ENCODE assay signal across 1 fruit fly cellular context in the genomic region with DNA sequence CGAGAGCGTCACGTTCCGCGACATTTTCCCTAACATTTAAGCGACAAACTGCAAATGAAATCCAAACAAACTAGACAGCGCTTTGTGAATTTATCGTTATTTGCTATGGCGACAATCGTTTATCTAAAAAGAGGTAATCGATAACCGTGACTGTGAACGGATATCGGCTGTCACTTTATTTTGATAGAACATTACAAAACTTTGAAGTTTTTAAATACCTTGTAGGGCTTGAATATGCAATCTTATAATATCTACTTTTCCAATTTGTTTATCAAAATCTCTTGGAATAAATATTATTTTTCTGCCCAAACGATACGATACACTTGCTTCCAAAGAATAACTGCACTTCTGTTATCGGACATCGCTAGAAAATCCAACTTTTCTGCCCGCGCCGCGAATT.
TF ChIP-seq lines count a peak whose summit lies in the region.

A gene (minus strand): TSS at position 200 of the 400 bp plus-strand sequence.
A gene (plus strand): TSS at position 339 of the 400 bp plus-strand sequence.

TF ChIP-seq in whole organism, embryonic, 481 proteins besides CTCF, POLR2A, EP300 and RAD21 (continued from another document and continues in another):
- TF ChIP-seq CG14441 (GFP tag; IDR thresholded peaks at IDR 0.05; lab: Robert Waterston, UW) (no peak), CG11696 (GFP tag; IDR thresholded peaks at IDR 0.05; lab: Robert Waterston, UW) (no peak), nerfin-2 (GFP tag; IDR thresholded peaks at IDR 0.05; lab: Robert Waterston, UW; ENCODE audit: partially characterized antibody) (peak; percentile 96), dm (GFP tag; optimal IDR thresholded peaks at IDR 0.05; lab: Kevin White, UChicago) (peak; percentile 31), Dip2 (GFP tag; IDR thresholded peaks at IDR 0.05; lab: Robert Waterston, UW) (no peak), CG10959 (GFP tag; IDR thresholded peaks at IDR 0.05; lab: Robert Waterston, UW) (no peak), slp2 (GFP tag; optimal IDR thresholded peaks at IDR 0.05; lab: Kevin White, UChicago) (no peak), MTF-1 (GFP tag; optimal IDR thresholded peaks at IDR 0.05; lab: Kevin White, UChicago; ENCODE audit: borderline replicate concordance) (no peak), Poxn (GFP tag; IDR thresholded peaks at IDR 0.05; lab: Robert Waterston, UW) (no peak), crol (GFP tag; IDR thresholded peaks at IDR 0.05; lab: Robert Waterston, UW) (no peak), CG12391 (tag; optimal IDR thresholded peaks at IDR 0.05; lab: Kevin White, UChicago) (peak; percentile 36), CG1832 (GFP tag; optimal IDR thresholded peaks at IDR 0.05; lab: Kevin White, UChicago) (no peak), ken (GFP tag; IDR thresholded peaks at IDR 0.05; lab: Robert Waterston, UW) (no peak), Fer2 (tag; optimal IDR thresholded peaks at IDR 0.05; lab: Kevin White, UChicago) (no peak), Nf-YA (GFP tag; IDR thresholded peaks at IDR 0.05; lab: Robert Waterston, UW) (no peak), CG3838 (GFP tag; optimal IDR thresholded peaks at IDR 0.05; lab: Kevin White, UChicago) (no peak), dmrt11E (tag; optimal IDR thresholded peaks at IDR 0.05; lab: Kevin White, UChicago) (no peak), CG6689 (GFP tag; IDR thresholded peaks at IDR 0.05; lab: Robert Waterston, UW) (no peak), CG12155 (GFP tag; optimal IDR thresholded peaks at IDR 0.05; lab: Kevin White, UChicago) (peak; percentile 32), CG34422 (GFP tag; IDR thresholded peaks at IDR 0.05; lab: Robert Waterston, UW) (no peak), schlank (tag; optimal IDR thresholded peaks at IDR 0.05; lab: Kevin White, UChicago) (no peak), Bgb (GFP tag; IDR thresholded peaks at IDR 0.05; lab: Robert Waterston, UW; ENCODE audit: partially characterized antibody) (peak; percentile 79), ems (GFP tag; optimal IDR thresholded peaks at IDR 0.05; lab: Kevin White, UChicago) (no peak), vnd (GFP tag; IDR thresholded peaks at IDR 0.05; lab: Robert Waterston, UW; ENCODE audit: partially characterized antibody) (peak; percentile 84), CG7928 (GFP tag; optimal IDR thresholded peaks at IDR 0.05; lab: Kevin White, UChicago) (no peak), nom (GFP tag; optimal IDR thresholded peaks at IDR 0.05; lab: Kevin White, UChicago) (no peak), MESR4 (GFP tag; optimal IDR thresholded peaks at IDR 0.05; lab: Kevin White, UChicago) (peak; percentile 8), ro (GFP tag; IDR thresholded peaks at IDR 0.05; lab: Robert Waterston, UW) (no peak), Stat92E (GFP tag; optimal IDR thresholded peaks at IDR 0.05; lab: Kevin White, UChicago) (peak in 1 of 3 experiments; percentile 24), CG11398 (GFP tag; optimal IDR thresholded peaks at IDR 0.05; lab: Kevin White, UChicago) (no peak), CG6175 (GFP tag; IDR thresholded peaks at IDR 0.05; lab: Robert Waterston, UW) (no peak), lbe (GFP tag; optimal IDR thresholded peaks at IDR 0.05; lab: Kevin White, UChicago) (peak; percentile 19), CG9817 (tag; optimal IDR thresholded peaks at IDR 0.05; lab: Kevin White, UChicago) (no peak), ato (GFP tag; IDR thresholded peaks at IDR 0.05; lab: Robert Waterston, UW; ENCODE audit: partially characterized antibody) (peak; percentile 88), CG13123 (GFP tag; optimal IDR thresholded peaks at IDR 0.05; lab: Kevin White, UChicago) (no peak), CG10274 (GFP tag; optimal IDR thresholded peaks at IDR 0.05; lab: Kevin White, UChicago) (no peak), bsh (GFP tag; optimal IDR thresholded peaks at IDR 0.05; lab: Kevin White, UChicago) (no peak), Ravus (GFP tag; IDR thresholded peaks at IDR 0.05; lab: Robert Waterston, UW) (no peak), CG1647 (GFP tag; optimal IDR thresholded peaks at IDR 0.05; lab: Kevin White, UChicago) (no peak), zen (tag; optimal IDR thresholded peaks at IDR 0.05; lab: Kevin White, UChicago) (no peak), wdn (GFP tag; IDR thresholded peaks at IDR 0.05; lab: Robert Waterston, UW) (no peak), CG3995 (GFP tag; optimal IDR thresholded peaks at IDR 0.05; lab: Kevin White, UChicago) (peak; percentile 98), pb (GFP tag; optimal IDR thresholded peaks at IDR 0.05; lab: Kevin White, UChicago) (no peak), CG6272 (GFP tag; IDR thresholded peaks at IDR 0.05; lab: Robert Waterston, UW) (no peak), CG16863 (GFP tag; optimal IDR thresholded peaks at IDR 0.05; lab: Kevin White, UChicago) (no peak), CG9932 (GFP tag; IDR thresholded peaks at IDR 0.05; lab: Robert Waterston, UW) (no peak), CG11093 (GFP tag; IDR thresholded peaks at IDR 0.05; lab: Robert Waterston, UW) (no peak), zfh1 (GFP tag; IDR thresholded peaks at IDR 0.05; lab: Robert Waterston, UW) (no peak), Dek (tag; optimal IDR thresholded peaks at IDR 0.05; lab: Kevin White, UChicago) (no peak), ranshi (GFP tag; IDR thresholded peaks at IDR 0.05; lab: Robert Waterston, UW) (no peak), CG10979 (tag; optimal IDR thresholded peaks at IDR 0.05; lab: Kevin White, UChicago) (peak; percentile 4), hbn (GFP tag; IDR thresholded peaks at IDR 0.05; lab: Robert Waterston, UW; ENCODE audit: partially characterized antibody) (peak; percentile 91), sim (GFP tag; IDR thresholded peaks at IDR 0.05; lab: Robert Waterston, UW) (no peak), CG3726 (GFP tag; IDR thresholded peaks at IDR 0.05; lab: Robert Waterston, UW) (no peak), CG2875 (GFP tag; optimal IDR thresholded peaks at IDR 0.05; lab: Kevin White, UChicago) (no peak), Mad (GFP tag; optimal IDR thresholded peaks at IDR 0.05; lab: Kevin White, UChicago) (no peak), CG14050 (GFP tag; IDR thresholded peaks at IDR 0.05; lab: Robert Waterston, UW) (no peak), br (optimal IDR thresholded peaks at IDR 0.05; lab: Kevin White, UChicago) (no peak), CG14667 (GFP tag; IDR thresholded peaks at IDR 0.05; lab: Robert Waterston, UW) (no peak), Doc3 (GFP tag; IDR thresholded peaks at IDR 0.05; lab: Robert Waterston, UW; ENCODE audit: partially characterized antibody) (peak; percentile 92), D (optimal IDR thresholded peaks at IDR 0.05; lab: Kevin White, UChicago) (no peak), D (GFP tag; optimal IDR thresholded peaks at IDR 0.05; lab: Kevin White, UChicago) (no peak), phol (tag; optimal IDR thresholded peaks at IDR 0.05; lab: Kevin White, UChicago) (peak; percentile 50), row (GFP tag; IDR thresholded peaks at IDR 0.05; lab: Robert Waterston, UW) (peak; percentile 72), CG4360 (GFP tag; IDR thresholded peaks at IDR 0.05; lab: Robert Waterston, UW) (no peak), pum (GFP tag; optimal IDR thresholded peaks at IDR 0.05; lab: Kevin White, UChicago) (no peak), stwl (tag; optimal IDR thresholded peaks at IDR 0.05; lab: Kevin White, UChicago) (peak; percentile 84), CG3065 (GFP tag; optimal IDR thresholded peaks at IDR 0.05; lab: Kevin White, UChicago) (no peak), Ada2b (GFP tag; IDR thresholded peaks at IDR 0.05; lab: Robert Waterston, UW) (no peak), CG15479 (GFP tag; optimal IDR thresholded peaks at IDR 0.05; lab: Kevin White, UChicago) (no peak), CG8359 (GFP tag; optimal IDR thresholded peaks at IDR 0.05; lab: Kevin White, UChicago; ENCODE audit: borderline replicate concordance) (no peak), Hey (tag; optimal IDR thresholded peaks at IDR 0.05; lab: Kevin White, UChicago) (no peak), al (GFP tag; IDR thresholded peaks at IDR 0.05; lab: Robert Waterston, UW) (no peak), CG6254 (GFP tag; optimal IDR thresholded peaks at IDR 0.05; lab: Kevin White, UChicago) (no peak), CG30020 (tag; optimal IDR thresholded peaks at IDR 0.05; lab: Kevin White, UChicago) (peak; percentile 43), Adf1 (GFP tag; IDR thresholded peaks at IDR 0.05; lab: Robert Waterston, UW) (0 out of 2 replicates have a peak, but pooled peaks have one; percentile 8), pfk (GFP tag; optimal IDR thresholded peaks at IDR 0.05; lab: Kevin White, UChicago) (no peak), Fer1 (GFP tag; optimal IDR thresholded peaks at IDR 0.05; lab: Kevin White, UChicago) (peak; percentile 20), CG12299 (tag; optimal IDR thresholded peaks at IDR 0.05; lab: Kevin White, UChicago) (no peak), CG9876 (GFP tag; optimal IDR thresholded peaks at IDR 0.05; lab: Kevin White, UChicago) (no peak), dmrt99B (tag; optimal IDR thresholded peaks at IDR 0.05; lab: Kevin White, UChicago) (no peak), HLHmδ (GFP tag; optimal IDR thresholded peaks at IDR 0.05; lab: Kevin White, UChicago) (no peak), Bdp1 (GFP tag; optimal IDR thresholded peaks at IDR 0.05; lab: Kevin White, UChicago) (no peak), Neu2 (GFP tag; optimal IDR thresholded peaks at IDR 0.05; lab: Kevin White, UChicago; ENCODE audit: borderline replicate concordance) (no peak), CG1603 (tag; optimal IDR thresholded peaks at IDR 0.05; lab: Kevin White, UChicago) (peak; percentile 23), cwo (GFP tag; optimal IDR thresholded peaks at IDR 0.05; lab: Kevin White, UChicago) (no peak), toy (GFP tag; IDR thresholded peaks at IDR 0.05; lab: Robert Waterston, UW) (no peak), kah (GFP tag; optimal IDR thresholded peaks at IDR 0.05; lab: Kevin White, UChicago) (no peak), CG18262 (tag; optimal IDR thresholded peaks at IDR 0.05; lab: Kevin White, UChicago) (no peak), Dref (GFP tag; IDR thresholded peaks at IDR 0.05; lab: Robert Waterston, UW) (peak; percentile 78), tgo (GFP tag; IDR thresholded peaks at IDR 0.05; lab: Robert Waterston, UW) (no peak), CG13775 (GFP tag; optimal IDR thresholded peaks at IDR 0.05; lab: Kevin White, UChicago) (no peak), inv (GFP tag; IDR thresholded peaks at IDR 0.05; lab: Robert Waterston, UW; ENCODE audit: partially characterized antibody) (peak; percentile 84), BEAF-32 (GFP tag; optimal IDR thresholded peaks at IDR 0.05; lab: Kevin White, UChicago) (peak; percentile 85), CG6791 (GFP tag; IDR thresholded peaks at IDR 0.05; lab: Robert Waterston, UW; ENCODE audit: partially characterized antibody) (peak; percentile 86), gfzf (GFP tag; optimal IDR thresholded peaks at IDR 0.05; lab: Kevin White, UChicago) (no peak), sr (GFP tag; IDR thresholded peaks at IDR 0.05; lab: Robert Waterston, UW) (no peak), CG1024 (GFP tag; IDR thresholded peaks at IDR 0.05; lab: Robert Waterston, UW) (no peak), cas (GFP tag; IDR thresholded peaks at IDR 0.05; lab: Robert Waterston, UW) (no peak), Dp (GFP tag; optimal IDR thresholded peaks at IDR 0.05; lab: Kevin White, UChicago) (peak; percentile 55), CG34376 (GFP tag; optimal IDR thresholded peaks at IDR 0.05; lab: Kevin White, UChicago) (no peak), CG13624 (GFP tag; optimal IDR thresholded peaks at IDR 0.05; lab: Kevin White, UChicago) (no peak), dpn (GFP tag; optimal IDR thresholded peaks at IDR 0.05; lab: Kevin White, UChicago) (no peak), CG9797 (GFP tag; optimal IDR thresholded peaks at IDR 0.05; lab: Kevin White, UChicago) (no peak), CHES-1-like (GFP tag; optimal IDR thresholded peaks at IDR 0.05; lab: Kevin White, UChicago) (peak; percentile 21), bab2 (GFP tag; optimal IDR thresholded peaks at IDR 0.05; lab: Kevin White, UChicago) (no peak), wor (GFP tag; IDR thresholded peaks at IDR 0.05; lab: Robert Waterston, UW) (no peak), CG14965 (GFP tag; optimal IDR thresholded peaks at IDR 0.05; lab: Kevin White, UChicago; ENCODE audit: borderline replicate concordance) (no peak), danr (GFP tag; IDR thresholded peaks at IDR 0.05; lab: Robert Waterston, UW) (no peak), CG4404 (GFP tag; IDR thresholded peaks at IDR 0.05; lab: Robert Waterston, UW) (no peak), slbo (GFP tag; IDR thresholded peaks at IDR 0.05; lab: Robert Waterston, UW) (no peak), CG17385 (GFP tag; optimal IDR thresholded peaks at IDR 0.05; lab: Kevin White, UChicago) (no peak), C15 (GFP tag; IDR thresholded peaks at IDR 0.05; lab: Robert Waterston, UW) (no peak), CG17359 (tag; optimal IDR thresholded peaks at IDR 0.05; lab: Kevin White, UChicago) (no peak), pan (optimal IDR thresholded peaks at IDR 0.05; lab: Kevin White, UChicago) (no peak), pan (GFP tag; optimal IDR thresholded peaks at IDR 0.05 in 1 of 2, IDR thresholded peaks at IDR 0.05 in 1 of 2) (no peak), sob (GFP tag; IDR thresholded peaks at IDR 0.05; lab: Robert Waterston, UW) (0 out of 2 replicates have a peak, but pooled peaks have one; percentile 31), sens-2 (GFP tag; IDR thresholded peaks at IDR 0.05; lab: Robert Waterston, UW) (no peak), az2 (GFP tag; optimal IDR thresholded peaks at IDR 0.05; lab: Kevin White, UChicago) (no peak), eve (GFP tag; optimal IDR thresholded peaks at IDR 0.05; lab: Kevin White, UChicago) (no peak), jumu (GFP tag; optimal IDR thresholded peaks at IDR 0.05; lab: Kevin White, UChicago) (no peak), sqz (GFP tag; optimal IDR thresholded peaks at IDR 0.05; lab: Kevin White, UChicago) (no peak), Hmr (GFP tag; optimal IDR thresholded peaks at IDR 0.05; lab: Kevin White, UChicago) (no peak), ash1 (GFP tag; optimal IDR thresholded peaks at IDR 0.05; lab: Kevin White, UChicago) (no peak), grn (GFP tag; optimal IDR thresholded peaks at IDR 0.05; lab: Kevin White, UChicago) (no peak), CG18764 (GFP tag; optimal IDR thresholded peaks at IDR 0.05; lab: Kevin White, UChicago) (no peak), CG7271 (tag; optimal IDR thresholded peaks at IDR 0.05; lab: Kevin White, UChicago) (no peak), twi (tag; optimal IDR thresholded peaks at IDR 0.05; lab: Kevin White, UChicago) (no peak), D19A (tag; optimal IDR thresholded peaks at IDR 0.05; lab: Kevin White, UChicago) (no peak), Hand (GFP tag; optimal IDR thresholded peaks at IDR 0.05; lab: Kevin White, UChicago) (no peak), HLH3B (GFP tag; IDR thresholded peaks at IDR 0.05; lab: Robert Waterston, UW) (no peak), Ptx1 (GFP tag; IDR thresholded peaks at IDR 0.05; lab: Robert Waterston, UW) (no peak)
